Fruit fly (Drosophila melanogaster): ENCODE data around the gene CG42504.

DNA sequence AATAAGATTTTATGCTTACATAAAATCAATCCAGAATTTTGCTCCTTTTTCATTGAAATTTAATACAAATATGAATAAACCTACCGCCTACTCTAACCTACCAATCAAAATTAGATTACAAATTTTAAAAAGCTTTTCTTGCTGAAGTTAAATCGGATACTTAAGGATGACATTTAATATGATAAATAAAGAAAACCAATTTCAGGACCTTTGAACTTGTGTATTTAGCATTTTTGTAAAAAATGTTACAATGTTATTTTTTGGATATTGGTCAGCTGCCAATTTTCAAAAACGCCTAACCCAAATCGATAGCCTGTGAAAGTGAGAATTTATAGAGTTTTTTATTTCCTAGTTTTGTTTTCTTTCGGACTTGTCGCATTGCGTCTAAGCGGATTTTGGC is 17.6 kb upstream of the CG42504 start, which contains the start of gene CG14739:
- TF ChIP-seq pan (optimal IDR thresholded peaks at IDR 0.05) (no peak), usp (GFP tag; optimal IDR thresholded peaks at IDR 0.05) (no peak)

Measured in whole organism.